Fruit fly (Drosophila melanogaster) whole organism, adult: ENCODE data around the gene Etl1.

Experiments used
- CG11617 ChIP-seq: fragments of 200-800 bp; sonication (Bioruptor generic); optimal IDR thresholded peaks from 2 replicates; lab custom pipeline; 2017; ENCODE audit warnings: mild to moderate bottlenecking, missing biosample characterization, missing genetic modification reagents, missing genetic modification characterization
- CG12768 ChIP-seq: fragments of 200-800 bp; sonication (Bioruptor generic); optimal IDR thresholded peaks from 2 replicates; lab custom pipeline; 2017; ENCODE audit warnings: missing biosample characterization, missing genetic modification characterization, mild to moderate bottlenecking, moderate library complexity, missing genetic modification reagents
- Mnt ChIP-seq: fragments of 200-800 bp; sonication (Bioruptor generic); optimal IDR thresholded peaks from 2 replicates; lab custom pipeline; 2016; ENCODE audit warnings: missing biosample characterization, mild to moderate bottlenecking, missing genetic modification characterization
- kay ChIP-seq: fragments of 200-800 bp; sonication (Bioruptor generic); peaks from one replicate; lab custom pipeline; 2016; ENCODE audit warnings: missing biosample characterization, missing genetic modification characterization, borderline replicate concordance
- tj ChIP-seq: fragments of 200-800 bp; sonication (Bioruptor generic); optimal IDR thresholded peaks from 3 replicates; lab custom pipeline; 2017; ENCODE audit warnings: missing biosample characterization, mild to moderate bottlenecking, missing genetic modification characterization, moderate library complexity

DNA sequence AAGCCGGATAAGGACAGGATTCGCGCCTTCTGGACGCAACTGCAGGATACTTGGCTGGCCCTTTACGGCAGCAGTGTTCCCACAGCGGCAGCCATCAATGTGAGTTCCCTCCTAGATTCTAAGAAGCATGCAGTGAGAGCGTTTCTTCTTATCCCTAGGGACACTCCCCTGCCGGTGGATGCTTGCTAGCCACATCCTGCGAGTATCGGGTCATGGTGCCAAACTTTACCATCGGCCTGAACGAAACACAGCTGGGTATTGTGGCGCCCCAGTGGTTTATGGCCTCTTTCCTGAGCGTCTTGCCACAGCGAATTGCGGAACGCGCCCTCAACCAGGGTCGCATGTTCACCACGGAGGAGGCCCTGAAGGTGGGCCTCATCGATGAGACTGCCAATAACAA lies 6.8 kb upstream of the Etl1 start:
- no peak for TF ChIP-seq tj (GFP tag; lab: Kevin White, UChicago)
- no peak for TF ChIP-seq CG12768
- no peak for TF ChIP-seq kay (GFP tag; lab: Kevin White, UChicago)
- TF ChIP-seq CG11617 (GFP tag; lab: Kevin White, UChicago) = no peak
- TF ChIP-seq Mnt (GFP tag; lab: Kevin White, UChicago) = no peak
